In genomic region chr2L:10418981-10419380, dm6 we compare ENCODE assay signal across 1 fruit fly cellular context.
A peak's percentile ranks its signal among the peaks of the same experiment; 100 is the strongest.
TF ChIP-seq lines count a peak whose summit lies in the region.

Gene RfC3, plus strand, starts transcription at chr2L:10419190.

TF ChIP-seq in whole organism, embryonic, 481 proteins besides CTCF, POLR2A, EP300 and RAD21 (continued from another document):
- TF ChIP-seq bbx (GFP tag; IDR thresholded peaks at IDR 0.05; lab: Robert Waterston, UW; ENCODE audit: partially characterized antibody) (peak; percentile 95), pzg (GFP tag; optimal IDR thresholded peaks at IDR 0.05; lab: Kevin White, UChicago) (peak; percentile 64), Fer3 (tag; optimal IDR thresholded peaks at IDR 0.05; lab: Kevin White, UChicago) (no peak), Sry-δ (GFP tag; optimal IDR thresholded peaks at IDR 0.05; lab: Kevin White, UChicago) (peak; percentile 31), emc (GFP tag; optimal IDR thresholded peaks at IDR 0.05; lab: Kevin White, UChicago) (no peak), CG16813 (GFP tag; IDR thresholded peaks at IDR 0.05; lab: Robert Waterston, UW; ENCODE audit: partially characterized antibody) (peak; percentile 72; the same call in 2 of the 3 replicates), Dbx (GFP tag; IDR thresholded peaks at IDR 0.05; lab: Robert Waterston, UW) (no peak), sna (GFP tag; IDR thresholded peaks at IDR 0.05; lab: Robert Waterston, UW; ENCODE audit: partially characterized antibody) (peak; percentile 79), sr (GFP tag; IDR thresholded peaks at IDR 0.05; lab: Robert Waterston, UW) (no peak), CG13624 (GFP tag; optimal IDR thresholded peaks at IDR 0.05; lab: Kevin White, UChicago) (no peak), CG13287 (GFP tag; IDR thresholded peaks at IDR 0.05; lab: Robert Waterston, UW; ENCODE audit: partially characterized antibody) (peak; percentile 92), ewg (GFP tag; optimal IDR thresholded peaks at IDR 0.05; lab: Kevin White, UChicago) (no peak), nmo (GFP tag; optimal IDR thresholded peaks at IDR 0.05; lab: Kevin White, UChicago) (no peak), CG9437 (GFP tag; optimal IDR thresholded peaks at IDR 0.05; lab: Kevin White, UChicago) (no peak), wek (GFP tag; optimal IDR thresholded peaks at IDR 0.05; lab: Kevin White, UChicago) (no peak), CG14667 (GFP tag; IDR thresholded peaks at IDR 0.05; lab: Robert Waterston, UW) (no peak), p53 (GFP tag; optimal IDR thresholded peaks at IDR 0.05; lab: Kevin White, UChicago) (no peak), Hr3 (GFP tag; optimal IDR thresholded peaks at IDR 0.05; lab: Kevin White, UChicago) (no peak), pan (optimal IDR thresholded peaks at IDR 0.05; lab: Kevin White, UChicago) (no peak), pan (GFP tag; optimal IDR thresholded peaks at IDR 0.05 in 1 of 2, IDR thresholded peaks at IDR 0.05 in 1 of 2) (no peak), Six4 (GFP tag; optimal IDR thresholded peaks at IDR 0.05; lab: Kevin White, UChicago) (no peak), amos (GFP tag; IDR thresholded peaks at IDR 0.05; lab: Robert Waterston, UW; ENCODE audit: partially characterized antibody) (peak; percentile 76; the same call in 1 of the 2 replicates), Hr51 (GFP tag; optimal IDR thresholded peaks at IDR 0.05; lab: Kevin White, UChicago) (no peak), jigr1 (GFP tag; IDR thresholded peaks at IDR 0.05; lab: Robert Waterston, UW) (no peak), BEAF-32 (GFP tag; optimal IDR thresholded peaks at IDR 0.05; lab: Kevin White, UChicago) (peak; percentile 61), HHEX (GFP tag; optimal IDR thresholded peaks at IDR 0.05; lab: Kevin White, UChicago) (no peak), fru (optimal IDR thresholded peaks at IDR 0.05; lab: Kevin White, UChicago) (no peak), CG13123 (GFP tag; optimal IDR thresholded peaks at IDR 0.05; lab: Kevin White, UChicago) (no peak), CG4404 (GFP tag; IDR thresholded peaks at IDR 0.05; lab: Robert Waterston, UW) (no peak), CG30403 (GFP tag; optimal IDR thresholded peaks at IDR 0.05; lab: Kevin White, UChicago) (no peak), row (GFP tag; IDR thresholded peaks at IDR 0.05; lab: Robert Waterston, UW) (no peak), CG2199 (GFP tag; IDR thresholded peaks at IDR 0.05; lab: Robert Waterston, UW) (no peak), CG1603 (tag; optimal IDR thresholded peaks at IDR 0.05; lab: Kevin White, UChicago) (peak; percentile 99), CG6654 (GFP tag; optimal IDR thresholded peaks at IDR 0.05; lab: Kevin White, UChicago) (no peak), Dref (GFP tag; IDR thresholded peaks at IDR 0.05; lab: Robert Waterston, UW) (peak; percentile 95), crol (GFP tag; IDR thresholded peaks at IDR 0.05; lab: Robert Waterston, UW) (no peak), CG6765 (GFP tag; optimal IDR thresholded peaks at IDR 0.05; lab: Kevin White, UChicago) (no peak), Sox100B (GFP tag; optimal IDR thresholded peaks at IDR 0.05; lab: Kevin White, UChicago) (no peak), CG12299 (tag; optimal IDR thresholded peaks at IDR 0.05; lab: Kevin White, UChicago) (no peak), D19A (tag; optimal IDR thresholded peaks at IDR 0.05; lab: Kevin White, UChicago) (no peak), Poxn (GFP tag; IDR thresholded peaks at IDR 0.05; lab: Robert Waterston, UW) (no peak), tio (GFP tag; optimal IDR thresholded peaks at IDR 0.05; lab: Kevin White, UChicago) (no peak), CG3995 (GFP tag; optimal IDR thresholded peaks at IDR 0.05; lab: Kevin White, UChicago) (no peak), CG5245 (GFP tag; optimal IDR thresholded peaks at IDR 0.05; lab: Kevin White, UChicago) (no peak), gsb-n (tag; optimal IDR thresholded peaks at IDR 0.05; lab: Kevin White, UChicago) (no peak), grau (tag; optimal IDR thresholded peaks at IDR 0.05; lab: Kevin White, UChicago) (no peak), vnd (GFP tag; IDR thresholded peaks at IDR 0.05; lab: Robert Waterston, UW; ENCODE audit: partially characterized antibody) (peak; percentile 87), kah (GFP tag; optimal IDR thresholded peaks at IDR 0.05; lab: Kevin White, UChicago) (peak; percentile 62), ATbp (GFP tag; optimal IDR thresholded peaks at IDR 0.05; lab: Kevin White, UChicago) (no peak), fu2 (GFP tag; optimal IDR thresholded peaks at IDR 0.05; lab: Kevin White, UChicago) (no peak), CG6813 (GFP tag; optimal IDR thresholded peaks at IDR 0.05; lab: Kevin White, UChicago) (no peak), slp2 (GFP tag; optimal IDR thresholded peaks at IDR 0.05; lab: Kevin White, UChicago) (no peak), CG1647 (GFP tag; optimal IDR thresholded peaks at IDR 0.05; lab: Kevin White, UChicago) (no peak), CG4854 (GFP tag; optimal IDR thresholded peaks at IDR 0.05; lab: Kevin White, UChicago) (no peak), prd (optimal IDR thresholded peaks at IDR 0.05; lab: Kevin White, UChicago) (no peak), prd (GFP tag; IDR thresholded peaks at IDR 0.05; lab: Robert Waterston, UW) (no peak), hkb (optimal IDR thresholded peaks at IDR 0.05; lab: Kevin White, UChicago) (no peak), hkb (GFP tag; IDR thresholded peaks at IDR 0.05; lab: Robert Waterston, UW) (no peak), zen2 (GFP tag; IDR thresholded peaks at IDR 0.05; lab: Robert Waterston, UW; ENCODE audit: partially characterized antibody) (peak; percentile 96), CG15514 (GFP tag; optimal IDR thresholded peaks at IDR 0.05; lab: Kevin White, UChicago) (no peak), C15 (GFP tag; IDR thresholded peaks at IDR 0.05; lab: Robert Waterston, UW) (no peak), CG4820 (GFP tag; optimal IDR thresholded peaks at IDR 0.05; lab: Kevin White, UChicago) (no peak), inv (GFP tag; IDR thresholded peaks at IDR 0.05; lab: Robert Waterston, UW; ENCODE audit: partially characterized antibody) (peak; percentile 89), sc (optimal IDR thresholded peaks at IDR 0.05; lab: Kevin White, UChicago) (no peak), sc (GFP tag; optimal IDR thresholded peaks at IDR 0.05; lab: Kevin White, UChicago) (no peak), twi (tag; optimal IDR thresholded peaks at IDR 0.05; lab: Kevin White, UChicago) (no peak), B-H2 (GFP tag; optimal IDR thresholded peaks at IDR 0.05; lab: Kevin White, UChicago) (no peak), HLH3B (GFP tag; IDR thresholded peaks at IDR 0.05; lab: Robert Waterston, UW) (no peak), Camta (GFP tag; optimal IDR thresholded peaks at IDR 0.05; lab: Kevin White, UChicago) (no peak), CG17359 (tag; optimal IDR thresholded peaks at IDR 0.05; lab: Kevin White, UChicago) (no peak), CG10209 (GFP tag; optimal IDR thresholded peaks at IDR 0.05; lab: Kevin White, UChicago) (no peak), sima (GFP tag; optimal IDR thresholded peaks at IDR 0.05; lab: Kevin White, UChicago) (no peak), peb (GFP tag; IDR thresholded peaks at IDR 0.05; lab: Robert Waterston, UW) (no peak), CG6175 (GFP tag; IDR thresholded peaks at IDR 0.05; lab: Robert Waterston, UW) (no peak), Nf-YB (GFP tag; optimal IDR thresholded peaks at IDR 0.05; lab: Kevin White, UChicago) (no peak), al (GFP tag; IDR thresholded peaks at IDR 0.05; lab: Robert Waterston, UW) (no peak), CG1602 (GFP tag; optimal IDR thresholded peaks at IDR 0.05; lab: Kevin White, UChicago) (no peak), CG13424 (tag; optimal IDR thresholded peaks at IDR 0.05; lab: Kevin White, UChicago) (no peak), Lhr (GFP tag; optimal IDR thresholded peaks at IDR 0.05; lab: Kevin White, UChicago) (no peak), CG10654 (GFP tag; optimal IDR thresholded peaks at IDR 0.05; lab: Kevin White, UChicago) (no peak), CG2678 (tag; optimal IDR thresholded peaks at IDR 0.05; lab: Kevin White, UChicago) (no peak), CG13775 (GFP tag; optimal IDR thresholded peaks at IDR 0.05; lab: Kevin White, UChicago) (no peak), toy (GFP tag; IDR thresholded peaks at IDR 0.05; lab: Robert Waterston, UW) (no peak), CG15073 (GFP tag; optimal IDR thresholded peaks at IDR 0.05; lab: Kevin White, UChicago) (no peak), unpg (GFP tag; optimal IDR thresholded peaks at IDR 0.05; lab: Kevin White, UChicago) (no peak), CG17385 (GFP tag; optimal IDR thresholded peaks at IDR 0.05; lab: Kevin White, UChicago) (no peak), CG17328 (GFP tag; IDR thresholded peaks at IDR 0.05; lab: Robert Waterston, UW) (no peak), CrebB (tag; optimal IDR thresholded peaks at IDR 0.05; lab: Kevin White, UChicago) (no peak), CG14710 (tag; optimal IDR thresholded peaks at IDR 0.05; lab: Kevin White, UChicago) (no peak), az2 (GFP tag; optimal IDR thresholded peaks at IDR 0.05; lab: Kevin White, UChicago) (no peak), CG11695 (GFP tag; IDR thresholded peaks at IDR 0.05; lab: Robert Waterston, UW) (no peak), ranshi (GFP tag; IDR thresholded peaks at IDR 0.05; lab: Robert Waterston, UW) (no peak), pros (GFP tag; optimal IDR thresholded peaks at IDR 0.05; lab: Kevin White, UChicago) (no peak), ato (GFP tag; IDR thresholded peaks at IDR 0.05; lab: Robert Waterston, UW; ENCODE audit: partially characterized antibody) (peak; percentile 94), gcm (GFP tag; optimal IDR thresholded peaks at IDR 0.05; lab: Kevin White, UChicago) (no peak), GATAe (GFP tag; conservative IDR thresholded peaks at IDR 0.05; lab: Robert Waterston, UW) (no peak), CG30431 (GFP tag; optimal IDR thresholded peaks at IDR 0.05; lab: Kevin White, UChicago) (no peak), odd (GFP tag; optimal IDR thresholded peaks at IDR 0.05; lab: Kevin White, UChicago) (no peak), sens (GFP tag; lab: Kevin White, UChicago) (no peak), CG3065 (GFP tag; optimal IDR thresholded peaks at IDR 0.05; lab: Kevin White, UChicago) (no peak), CG15601 (tag; optimal IDR thresholded peaks at IDR 0.05; lab: Kevin White, UChicago) (no peak), CG12744 (GFP tag; optimal IDR thresholded peaks at IDR 0.05; lab: Kevin White, UChicago) (no peak)
